Fruit fly (Drosophila melanogaster) whole organism, embryonic: Measurements from ENCODE around the gene CG14054.

Experiments
- ATbp ChIP-seq: fragments of 200-800 bp; sonication (Bioruptor generic); optimal IDR thresholded peaks from 2 replicates; lab custom pipeline; 2017; ENCODE audit warnings: missing biosample characterization, mild to moderate bottlenecking, missing genetic modification characterization, missing genetic modification reagents
- Abd-B ChIP-seq: fragments of 200-800 bp; sonication (Bioruptor generic); optimal IDR thresholded peaks from 2 replicates; lab custom pipeline; 2018; ENCODE audit warnings: missing biosample characterization, mild to moderate bottlenecking, missing genetic modification characterization, moderate library complexity
- CG10462 ChIP-seq: fragments of 200-800 bp; sonication (Bioruptor generic); optimal IDR thresholded peaks from 2 replicates; lab custom pipeline; 2016; ENCODE audit warnings: missing biosample characterization, missing genetic modification characterization
- CG10565 ChIP-seq: fragments of 200-800 bp; sonication (Bioruptor generic); optimal IDR thresholded peaks from 3 replicates; lab custom pipeline; 2016; ENCODE audit warnings: missing biosample characterization, mild to moderate bottlenecking, missing genetic modification characterization
- CG10979 ChIP-seq: fragments of 200-800 bp; sonication (Bioruptor generic); optimal IDR thresholded peaks from 2 replicates; lab custom pipeline; 2018; ENCODE audit warnings: missing biosample characterization, mild to moderate bottlenecking, missing genetic modification characterization, moderate library complexity
- CG12219 ChIP-seq: fragments of 200-800 bp; sonication (Bioruptor generic); optimal IDR thresholded peaks from 3 replicates; lab custom pipeline; 2018; ENCODE audit warnings: missing biosample characterization, mild to moderate bottlenecking, missing genetic modification characterization
- CG13624 ChIP-seq: fragments of 200-800 bp; sonication (Bioruptor generic); optimal IDR thresholded peaks from 2 replicates; lab custom pipeline; 2016; ENCODE audit warnings: missing biosample characterization, missing genetic modification characterization
- CG15696 ChIP-seq: fragments of 200-800 bp; sonication (Bioruptor generic); optimal IDR thresholded peaks from 2 replicates; lab custom pipeline; 2019; ENCODE audit warnings: missing biosample characterization, mild to moderate bottlenecking, missing genetic modification characterization, moderate library complexity
- CG16779 ChIP-seq: fragments of 200-800 bp; sonication (Bioruptor generic); IDR thresholded peaks from 2 replicates; pipeline ENCODE4 v1.3.6; 2022; ENCODE audit warnings: missing biosample characterization, missing genetic modification characterization
- CG17612 ChIP-seq: fragments of 200-800 bp; sonication (Bioruptor generic); IDR thresholded peaks from 2 replicates; pipeline ENCODE4 v1.3.6; 2022; ENCODE audit warnings: missing biosample characterization, missing genetic modification characterization
- CG17802 ChIP-seq: fragments of 200-800 bp; sonication (Bioruptor generic); optimal IDR thresholded peaks from 2 replicates; lab custom pipeline; 2018; ENCODE audit warnings: missing biosample characterization, mild to moderate bottlenecking, missing genetic modification characterization, moderate library complexity
- CG2120 ChIP-seq: fragments of 200-800 bp; sonication (Bioruptor generic); optimal IDR thresholded peaks from 3 replicates; lab custom pipeline; 2016; ENCODE audit warnings: missing biosample characterization, missing genetic modification characterization
- CG30431 ChIP-seq: fragments of 200-800 bp; sonication (Bioruptor generic); optimal IDR thresholded peaks from 2 replicates; lab custom pipeline; 2017; ENCODE audit warnings: missing biosample characterization, missing genetic modification characterization
- CG3407 ChIP-seq: fragments of 200-800 bp; sonication (Bioruptor generic); optimal IDR thresholded peaks from 2 replicates; lab custom pipeline; 2018; ENCODE audit warnings: missing biosample characterization, mild to moderate bottlenecking, missing genetic modification characterization
- CG4360 ChIP-seq: fragments of 200-800 bp; sonication (Bioruptor generic); IDR thresholded peaks from 2 replicates; pipeline ENCODE4 v1.3.6; 2022; ENCODE audit warnings: missing biosample characterization, missing genetic modification characterization
- CG4424 ChIP-seq: fragments of 200-800 bp; sonication (Bioruptor generic); optimal IDR thresholded peaks from 3 replicates; lab custom pipeline; 2016; ENCODE audit warnings: missing biosample characterization, missing genetic modification characterization
- CG5953 ChIP-seq: fragments of 200-800 bp; sonication (Bioruptor generic); IDR thresholded peaks from 2 replicates; pipeline ENCODE4 v1.3.6; 2022; ENCODE audit warnings: missing biosample characterization, missing genetic modification characterization
- CG6254 ChIP-seq: fragments of 200-800 bp; sonication (Bioruptor generic); optimal IDR thresholded peaks from 3 replicates; lab custom pipeline; 2017; ENCODE audit warnings: mild to moderate bottlenecking, missing biosample characterization, missing genetic modification reagents, missing genetic modification characterization
- CG7556 ChIP-seq: fragments of 200-800 bp; sonication (Bioruptor generic); optimal IDR thresholded peaks from 2 replicates; lab custom pipeline; 2017; ENCODE audit warnings: missing biosample characterization, mild to moderate bottlenecking, missing genetic modification characterization
- CHES-1-like ChIP-seq: fragments of 200-800 bp; sonication (Bioruptor generic); optimal IDR thresholded peaks from 2 replicates; lab custom pipeline; 2016; ENCODE audit warnings: missing biosample characterization, missing genetic modification characterization
- Dip2 ChIP-seq: fragments of 200-800 bp; sonication (Bioruptor generic); IDR thresholded peaks from 2 replicates; pipeline ENCODE4 v1.3.6; 2022; ENCODE audit warnings: missing biosample characterization, missing genetic modification characterization
- Dip3 ChIP-seq: fragments of 200-800 bp; sonication (Bioruptor generic); optimal IDR thresholded peaks from 3 replicates; lab custom pipeline; 2016; ENCODE audit warnings: missing biosample characterization, missing genetic modification characterization
- HLH3B ChIP-seq: fragments of 200-800 bp; sonication (Bioruptor generic); IDR thresholded peaks from 2 replicates; pipeline ENCODE4 v1.3.6; 2022; ENCODE audit warnings: missing biosample characterization, missing genetic modification characterization
- HmgZ ChIP-seq: fragments of 200-800 bp; sonication (Bioruptor generic); optimal IDR thresholded peaks from 2 replicates; lab custom pipeline; 2018; ENCODE audit warnings: missing biosample characterization, mild to moderate bottlenecking, missing genetic modification characterization
- Hr3 ChIP-seq: fragments of 200-800 bp; sonication (Bioruptor generic); optimal IDR thresholded peaks from 3 replicates; lab custom pipeline; 2016; ENCODE audit warnings: missing biosample characterization, missing genetic modification characterization
- Hr39 ChIP-seq: fragments of >200 bp; optimal IDR thresholded peaks from 2 replicates; lab custom pipeline; 2017
- Hr78 ChIP-seq, 2 experiments: fragments of 200-800 bp in 1 of 2; fragments of >200 bp in 1 of 2; sonication (Bioruptor generic) in 1 of 2; optimal IDR thresholded peaks; 2 replicates each; lab custom pipeline; 2017 to 2019; ENCODE audit warnings: missing biosample characterization in 2 of 2, missing genetic modification characterization in 2 of 2, mild to moderate bottlenecking in 1 of 2, moderate library complexity in 1 of 2
- Rx ChIP-seq: fragments of 200-800 bp; sonication (Bioruptor generic); IDR thresholded peaks from 2 replicates; pipeline ENCODE4 v1.3.6; 2022; ENCODE audit warnings: missing biosample characterization, missing genetic modification characterization
- Xrp1 ChIP-seq: fragments of 200-800 bp; sonication (Bioruptor generic); IDR thresholded peaks from 2 replicates; pipeline ENCODE4 v1.3.6; 2022; ENCODE audit warnings: missing biosample characterization, missing genetic modification characterization
- bab2 ChIP-seq: fragments of 200-800 bp; sonication (Bioruptor generic); optimal IDR thresholded peaks from 2 replicates; lab custom pipeline; 2016; ENCODE audit warnings: missing biosample characterization, missing genetic modification characterization
- cato ChIP-seq: fragments of 200-800 bp; sonication (Bioruptor generic); optimal IDR thresholded peaks from 2 replicates; lab custom pipeline; 2016; ENCODE audit warnings: missing biosample characterization, missing genetic modification characterization, borderline replicate concordance
- caup ChIP-seq: fragments of 200-800 bp; sonication (Bioruptor generic); optimal IDR thresholded peaks from 3 replicates; lab custom pipeline; 2017; ENCODE audit warnings: missing biosample characterization, mild to moderate bottlenecking, missing genetic modification characterization, moderate library complexity; ENCODE audit not compliant: severe bottlenecking
- cg ChIP-seq: fragments of 200-800 bp; sonication (Bioruptor generic); optimal IDR thresholded peaks from 3 replicates; lab custom pipeline; 2019; ENCODE audit warnings: missing biosample characterization, mild to moderate bottlenecking, missing genetic modification characterization, moderate library complexity
- dati ChIP-seq: fragments of 200-800 bp; sonication (Bioruptor generic); IDR thresholded peaks from 2 replicates; pipeline ENCODE4 v1.3.6; 2022; ENCODE audit warnings: missing biosample characterization, missing genetic modification characterization
- dmrt11E ChIP-seq: fragments of 200-800 bp; sonication (Bioruptor generic); optimal IDR thresholded peaks from 3 replicates; lab custom pipeline; 2018; ENCODE audit warnings: missing biosample characterization, mild to moderate bottlenecking, missing genetic modification characterization, moderate library complexity
- dysf ChIP-seq: fragments of 200-800 bp; sonication (Bioruptor generic); IDR thresholded peaks from 3 replicates; pipeline ENCODE4 v1.3.6; 2022; ENCODE audit warnings: missing biosample characterization, missing genetic modification characterization
- ems ChIP-seq: fragments of 200-800 bp; sonication (Bioruptor generic); optimal IDR thresholded peaks from 3 replicates; lab custom pipeline; 2016; ENCODE audit warnings: missing biosample characterization, missing genetic modification characterization
- en ChIP-seq: fragments of 200-800 bp; sonication (Bioruptor generic); optimal IDR thresholded peaks from 2 replicates; lab custom pipeline; 2016; ENCODE audit warnings: missing biosample characterization, missing genetic modification characterization
- eyg ChIP-seq: fragments of 200-800 bp; sonication (Bioruptor generic); optimal IDR thresholded peaks from 3 replicates; lab custom pipeline; 2016; ENCODE audit warnings: missing biosample characterization, missing genetic modification characterization
- hbn ChIP-seq: fragments of 200-800 bp; sonication (Bioruptor generic); IDR thresholded peaks from 2 replicates; pipeline ENCODE4 v1.3.6; 2022; ENCODE audit warnings: missing biosample characterization, missing genetic modification characterization; ENCODE audit not compliant: partially characterized antibody
- inv ChIP-seq: fragments of 200-800 bp; sonication (Bioruptor generic); IDR thresholded peaks from 2 replicates; pipeline ENCODE4 v1.3.6; 2022; ENCODE audit warnings: missing biosample characterization, missing genetic modification characterization; ENCODE audit not compliant: partially characterized antibody
- kay ChIP-seq: fragments of 200-800 bp; sonication (Bioruptor generic); optimal IDR thresholded peaks from 2 replicates; lab custom pipeline; 2016; ENCODE audit warnings: missing biosample characterization, missing genetic modification characterization
- lmd ChIP-seq: fragments of 200-800 bp; sonication (Bioruptor generic); IDR thresholded peaks from 2 replicates; pipeline ENCODE4 v1.3.6; 2022; ENCODE audit warnings: missing biosample characterization, missing genetic modification characterization
- maf-S ChIP-seq: fragments of 200-800 bp; sonication (Bioruptor generic); optimal IDR thresholded peaks from 2 replicates; lab custom pipeline; 2016; ENCODE audit warnings: missing biosample characterization, missing genetic modification characterization
- p53 ChIP-seq: fragments of 200-800 bp; sonication (Bioruptor generic); optimal IDR thresholded peaks from 2 replicates; lab custom pipeline; 2016; ENCODE audit warnings: missing biosample characterization, missing genetic modification characterization
- sna ChIP-seq: fragments of 200-800 bp; sonication (Bioruptor generic); IDR thresholded peaks from 2 replicates; pipeline ENCODE4 v1.3.6; 2022; ENCODE audit warnings: missing biosample characterization, missing genetic modification characterization; ENCODE audit not compliant: partially characterized antibody
- tgo ChIP-seq: fragments of 200-800 bp; sonication (Bioruptor generic); IDR thresholded peaks from 3 replicates; pipeline ENCODE4 v1.3.6; 2022; ENCODE audit warnings: missing biosample characterization, missing genetic modification characterization
- trh ChIP-seq: fragments of 200-800 bp; sonication (Bioruptor generic); optimal IDR thresholded peaks from 2 replicates; lab custom pipeline; 2016; ENCODE audit warnings: missing biosample characterization, missing genetic modification characterization
- ttk ChIP-seq: fragments of 200-800 bp; sonication (Bioruptor generic); IDR thresholded peaks from 2 replicates; pipeline ENCODE4 v2.1.2; 2022; ENCODE audit warnings: missing biosample characterization, missing genetic modification characterization

Gene CG14054

DNA sequence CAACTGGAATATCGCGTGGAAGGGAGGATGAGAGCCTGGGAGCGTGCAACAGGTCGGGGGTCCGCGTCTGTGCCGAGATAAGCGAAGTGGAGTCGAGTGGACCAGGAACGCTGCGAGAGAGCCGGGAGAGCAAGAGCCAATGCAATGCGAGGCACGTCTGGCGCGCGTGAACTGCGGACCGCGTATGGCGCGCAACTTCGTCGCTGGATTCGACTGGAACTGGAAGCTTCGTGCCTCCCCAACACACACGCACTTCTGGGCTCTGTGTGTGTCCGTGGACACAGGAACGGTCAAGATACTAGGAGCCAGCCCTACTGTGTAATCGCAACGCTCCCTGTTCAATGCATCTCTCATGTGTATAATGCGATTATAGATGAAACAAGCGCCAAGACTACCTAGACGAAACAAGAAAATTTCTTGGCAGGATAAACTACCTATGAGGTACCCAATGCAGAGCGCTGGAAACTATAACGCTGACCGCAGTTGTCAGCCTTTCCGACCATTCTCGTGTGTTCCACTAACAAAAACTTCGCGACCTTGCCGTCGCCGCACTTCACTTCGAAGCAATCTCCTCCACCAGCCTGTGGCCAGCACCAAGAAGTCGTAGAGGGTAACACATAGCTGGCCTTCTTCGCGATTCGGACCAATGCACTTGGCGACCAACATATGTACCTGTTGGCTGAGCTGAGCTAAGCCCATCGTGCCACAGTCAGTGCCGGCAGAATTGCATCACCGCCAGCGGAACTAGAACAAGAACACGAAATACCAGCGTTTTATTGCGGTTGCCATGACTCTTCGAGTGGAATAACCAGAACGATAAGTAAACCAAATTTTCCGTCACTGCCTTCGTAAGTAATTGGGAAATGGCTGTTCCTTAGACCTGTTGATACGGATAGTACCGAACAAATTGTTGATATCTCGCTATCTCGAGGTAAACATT, 6.0 kb upstream of the CG14054 start, which contains the start of gene Rtca (continued):
- TF ChIP-seq CG3407 = peak; percentile 39
- peak; percentile 72 for TF ChIP-seq tgo (GFP tag; lab: Robert Waterston, UW)
- peak; percentile 60 for TF ChIP-seq bab2 (GFP tag; lab: Kevin White, UChicago)
- peak; percentile 63 for TF ChIP-seq cg (GFP tag; lab: Kevin White, UChicago)
- TF ChIP-seq p53 (GFP tag; lab: Kevin White, UChicago) = peak; percentile 7
- peak; percentile 16 for TF ChIP-seq dmrt11E (tag; lab: Kevin White, UChicago)
- TF ChIP-seq CG16779 (GFP tag; lab: Robert Waterston, UW) = no peak
- peak; percentile 51 for TF ChIP-seq CG13624 (GFP tag; lab: Kevin White, UChicago)
- TF ChIP-seq CG10979 = peak; percentile 64
- TF ChIP-seq ttk (GFP tag; lab: Robert Waterston, UW) = peak; percentile 34; the same call in 1 of the 2 replicates
- TF ChIP-seq lmd = peak; percentile 75
- TF ChIP-seq Dip2 (GFP tag; lab: Robert Waterston, UW) = no peak
- TF ChIP-seq en (GFP tag; lab: Kevin White, UChicago) = peak; percentile 19
- peak; percentile 49 for TF ChIP-seq ATbp (GFP tag; lab: Kevin White, UChicago)
- TF ChIP-seq inv (GFP tag; lab: Robert Waterston, UW) = no peak
- TF ChIP-seq Hr78 (GFP tag; optimal IDR thresholded peaks at IDR 0.05; lab: Kevin White, UChicago) = no peak
- peak; percentile 43 for TF ChIP-seq CHES-1-like
- TF ChIP-seq dati (GFP tag; lab: Robert Waterston, UW) = no peak
- TF ChIP-seq CG17612 (GFP tag; lab: Robert Waterston, UW) = no peak
- TF ChIP-seq hbn (GFP tag; lab: Robert Waterston, UW) = no peak
- peak; percentile 20 for TF ChIP-seq eyg (GFP tag; lab: Kevin White, UChicago)
- peak; percentile 45; the same call in 1 of the 2 replicates for TF ChIP-seq CG5953
- peak; percentile 20 for TF ChIP-seq kay (GFP tag; lab: Kevin White, UChicago)
- peak; percentile 71 for TF ChIP-seq HmgZ (tag; lab: Kevin White, UChicago)
- TF ChIP-seq dysf = peak; percentile 82
- TF ChIP-seq sna = no peak
- peak; percentile 60 for TF ChIP-seq Hr3
- TF ChIP-seq CG12219 (GFP tag; lab: Kevin White, UChicago) = peak; percentile 55
- peak; percentile 77 for TF ChIP-seq caup (GFP tag; lab: Kevin White, UChicago)
- TF ChIP-seq CG4360 (GFP tag; lab: Robert Waterston, UW) = 0 out of 2 replicates have a peak, but pooled peaks have one; percentile 21
- TF ChIP-seq CG15696 (tag; lab: Kevin White, UChicago) = no peak
- no peak; the same call in 1 of the 2 replicates for TF ChIP-seq Rx (GFP tag; lab: Robert Waterston, UW)
- TF ChIP-seq CG4424 (GFP tag; lab: Kevin White, UChicago) = peak; percentile 51
- TF ChIP-seq CG6254 (GFP tag; lab: Kevin White, UChicago) = peak; percentile 40
- TF ChIP-seq trh (GFP tag; lab: Kevin White, UChicago) = peak; percentile 6
- TF ChIP-seq CG30431 = peak; percentile 6
- no peak for TF ChIP-seq Hr39 (lab: Kevin White, UChicago)
- peak; percentile 18 for TF ChIP-seq Dip3 (GFP tag; lab: Kevin White, UChicago)
- TF ChIP-seq ems = peak; percentile 57
- no peak for TF ChIP-seq CG10462 (GFP tag; lab: Kevin White, UChicago)
- peak; percentile 79 for TF ChIP-seq HLH3B (GFP tag; lab: Robert Waterston, UW)
- no peak for TF ChIP-seq CG17802
- TF ChIP-seq Abd-B (GFP tag; lab: Kevin White, UChicago) = peak; percentile 37
- peak; percentile 85 for TF ChIP-seq CG2120
- peak; percentile 73 for TF ChIP-seq CG7556
- TF ChIP-seq CG10565 (GFP tag; lab: Kevin White, UChicago) = no peak
- peak; percentile 72 for TF ChIP-seq Xrp1 (GFP tag; lab: Robert Waterston, UW)
- peak; percentile 66 for TF ChIP-seq maf-S (GFP tag; lab: Kevin White, UChicago)
- TF ChIP-seq cato = no peak
